Fruit fly (Drosophila melanogaster) whole organism, embryonic: ENCODE results near the gene Irc.

Experiments used
- Atf3 ChIP-seq: fragments of 200-800 bp; sonication (Bioruptor generic); optimal IDR thresholded peaks from 3 replicates; lab custom pipeline; 2016; ENCODE audit warnings: missing biosample characterization, missing genetic modification characterization
- Awh ChIP-seq: fragments of 200-800 bp; sonication (Bioruptor generic); IDR thresholded peaks from 2 replicates; pipeline ENCODE4, ENCODE4 v1.3.6; 2022; ENCODE audit warnings: missing biosample characterization, missing genetic modification characterization
- CG10267 ChIP-seq: fragments of 200-800 bp; sonication (Bioruptor generic); optimal IDR thresholded peaks from 2 replicates; lab custom pipeline; 2018; ENCODE audit warnings: missing biosample characterization, mild to moderate bottlenecking, missing genetic modification characterization, moderate library complexity
- CG11456 ChIP-seq: fragments of 200-800 bp; sonication (Bioruptor generic); IDR thresholded peaks from 3 replicates; pipeline ENCODE4 v1.3.6; 2022; ENCODE audit warnings: missing biosample characterization, missing genetic modification characterization
- CG11723 ChIP-seq: fragments of 200-800 bp; sonication (Bioruptor generic); optimal IDR thresholded peaks from 2 replicates; lab custom pipeline; 2017; ENCODE audit warnings: missing biosample characterization, mild to moderate bottlenecking, missing genetic modification characterization
- CG12071 ChIP-seq: fragments of 200-800 bp; sonication (Bioruptor generic); optimal IDR thresholded peaks from 3 replicates; lab custom pipeline; 2018; ENCODE audit warnings: missing biosample characterization, mild to moderate bottlenecking, missing genetic modification characterization
- CG12769 ChIP-seq: fragments of 200-800 bp; sonication (Bioruptor generic); optimal IDR thresholded peaks from 2 replicates; lab custom pipeline; 2019; ENCODE audit warnings: missing biosample characterization, mild to moderate bottlenecking, missing genetic modification characterization, moderate library complexity
- CG13287 ChIP-seq: fragments of 200-800 bp; sonication (Bioruptor generic); IDR thresholded peaks from 2 replicates; pipeline ENCODE4 v1.3.6; 2022; ENCODE audit warnings: missing biosample characterization, missing genetic modification characterization; ENCODE audit not compliant: partially characterized antibody
- CG13424 ChIP-seq: fragments of 200-800 bp; sonication (Bioruptor generic); optimal IDR thresholded peaks from 2 replicates; lab custom pipeline; 2019; ENCODE audit warnings: missing biosample characterization, mild to moderate bottlenecking, missing genetic modification characterization, moderate library complexity
- CG13624 ChIP-seq: fragments of 200-800 bp; sonication (Bioruptor generic); optimal IDR thresholded peaks from 2 replicates; lab custom pipeline; 2016; ENCODE audit warnings: missing biosample characterization, missing genetic modification characterization
- CG13775 ChIP-seq: fragments of 200-800 bp; sonication (Bioruptor generic); optimal IDR thresholded peaks from 3 replicates; lab custom pipeline; 2017; ENCODE audit warnings: missing biosample characterization, mild to moderate bottlenecking, missing genetic modification characterization
- CG15514 ChIP-seq: fragments of 200-800 bp; sonication (Bioruptor generic); optimal IDR thresholded peaks from 3 replicates; lab custom pipeline; 2017; ENCODE audit warnings: missing biosample characterization, missing genetic modification characterization, mild to moderate bottlenecking, moderate library complexity, missing genetic modification reagents
- CG17361 ChIP-seq: fragments of 200-800 bp; sonication (Bioruptor generic); IDR thresholded peaks from 3 replicates; pipeline ENCODE4 v1.3.6; 2022; ENCODE audit warnings: missing biosample characterization, missing genetic modification characterization
- CG30403 ChIP-seq: fragments of 200-800 bp; sonication (Bioruptor generic); optimal IDR thresholded peaks from 3 replicates; lab custom pipeline; 2016; ENCODE audit warnings: missing biosample characterization, missing genetic modification characterization
- CG33213 ChIP-seq: fragments of 200-800 bp; sonication (Bioruptor generic); optimal IDR thresholded peaks from 3 replicates; lab custom pipeline; 2016; ENCODE audit warnings: missing biosample characterization, missing genetic modification characterization
- CG7987 ChIP-seq: fragments of 200-800 bp; sonication (Bioruptor generic); optimal IDR thresholded peaks from 2 replicates; lab custom pipeline; 2018; ENCODE audit warnings: missing biosample characterization, mild to moderate bottlenecking, missing genetic modification characterization, moderate library complexity
- CG8924 ChIP-seq: fragments of 200-800 bp; optimal IDR thresholded peaks from 3 replicates; lab custom pipeline; 2019; ENCODE audit warnings: missing biosample characterization, mild to moderate bottlenecking, missing genetic modification characterization, moderate library complexity
- Fer2 ChIP-seq: fragments of 200-800 bp; sonication (Bioruptor generic); optimal IDR thresholded peaks from 2 replicates; lab custom pipeline; 2018; ENCODE audit warnings: missing biosample characterization, mild to moderate bottlenecking, missing genetic modification characterization, moderate library complexity
- Hsf ChIP-seq: fragments of 200-800 bp; sonication (Bioruptor generic); optimal IDR thresholded peaks from 3 replicates; lab custom pipeline; 2016; ENCODE audit warnings: missing biosample characterization, missing genetic modification characterization
- Kr ChIP-seq: fragments of 200-800 bp; sonication (Bioruptor generic); optimal IDR thresholded peaks from 2 replicates; lab custom pipeline; 2017; ENCODE audit warnings: missing biosample characterization, mild to moderate bottlenecking, missing genetic modification characterization
- Lhr ChIP-seq: fragments of 200-800 bp; sonication (Bioruptor generic); optimal IDR thresholded peaks from 3 replicates; lab custom pipeline; 2017; ENCODE audit warnings: mild to moderate bottlenecking, missing biosample characterization, missing genetic modification reagents, missing genetic modification characterization
- Mad ChIP-seq: fragments of 200-800 bp; sonication (Bioruptor generic); optimal IDR thresholded peaks from 2 replicates; lab custom pipeline; 2016; ENCODE audit warnings: missing biosample characterization, missing genetic modification characterization
- Opbp ChIP-seq: fragments of 200-800 bp; sonication (Bioruptor generic); IDR thresholded peaks from 3 replicates; pipeline ENCODE4 v1.3.6; 2022; ENCODE audit warnings: missing biosample characterization, missing genetic modification characterization; ENCODE audit not compliant: partially characterized antibody
- Stat92E ChIP-seq, 3 experiments: fragments of >200 bp in 2 of 3; fragments of 200-800 bp in 1 of 3; sonication (Bioruptor generic) in 1 of 3; optimal IDR thresholded peaks; 2 replicates each; lab custom pipeline; 2017 to 2019; ENCODE audit warnings: missing biosample characterization in 3 of 3, missing genetic modification characterization in 3 of 3, mild to moderate bottlenecking in 1 of 3, moderate library complexity in 1 of 3
- Xrp1 ChIP-seq: fragments of 200-800 bp; sonication (Bioruptor generic); IDR thresholded peaks from 2 replicates; pipeline ENCODE4 v1.3.6; 2022; ENCODE audit warnings: missing biosample characterization, missing genetic modification characterization
- ab ChIP-seq: fragments of 200-800 bp; sonication (Bioruptor generic); optimal IDR thresholded peaks from 2 replicates; lab custom pipeline; 2016; ENCODE audit warnings: missing biosample characterization, missing genetic modification characterization
- amos ChIP-seq: fragments of 200-800 bp; sonication (Bioruptor generic); IDR thresholded peaks from 2 replicates; pipeline ENCODE4 v1.3.6; 2022; ENCODE audit warnings: missing biosample characterization, missing genetic modification characterization; ENCODE audit not compliant: partially characterized antibody
- ase ChIP-seq: fragments of 200-800 bp; sonication (Bioruptor generic); IDR thresholded peaks from 3 replicates; pipeline ENCODE4 v1.3.6; 2022; ENCODE audit warnings: missing biosample characterization, missing genetic modification characterization
- cato ChIP-seq: fragments of 200-800 bp; sonication (Bioruptor generic); optimal IDR thresholded peaks from 2 replicates; lab custom pipeline; 2016; ENCODE audit warnings: missing biosample characterization, missing genetic modification characterization, borderline replicate concordance
- cwo ChIP-seq: fragments of 200-800 bp; sonication (Bioruptor generic); optimal IDR thresholded peaks from 3 replicates; lab custom pipeline; 2017; ENCODE audit warnings: missing biosample characterization, missing genetic modification characterization, mild to moderate bottlenecking, moderate library complexity, missing genetic modification reagents
- danr ChIP-seq: fragments of 200-800 bp; sonication (Bioruptor generic); IDR thresholded peaks from 2 replicates; pipeline ENCODE4 v1.3.6; 2022; ENCODE audit warnings: missing biosample characterization, missing genetic modification characterization
- ems ChIP-seq: fragments of 200-800 bp; sonication (Bioruptor generic); optimal IDR thresholded peaks from 3 replicates; lab custom pipeline; 2016; ENCODE audit warnings: missing biosample characterization, missing genetic modification characterization
- fd102C ChIP-seq: fragments of 200-800 bp; sonication (Bioruptor generic); optimal IDR thresholded peaks from 2 replicates; lab custom pipeline; 2018; ENCODE audit warnings: missing biosample characterization, mild to moderate bottlenecking, missing genetic modification characterization, moderate library complexity
- grau ChIP-seq: fragments of 200-800 bp; optimal IDR thresholded peaks from 3 replicates; lab custom pipeline; 2019; ENCODE audit warnings: missing biosample characterization, mild to moderate bottlenecking, missing genetic modification characterization, moderate library complexity
- gro ChIP-seq: fragments of 200-800 bp; sonication (Bioruptor generic); optimal IDR thresholded peaks from 2 replicates; lab custom pipeline; 2016; ENCODE audit warnings: missing biosample characterization, missing genetic modification characterization
- her ChIP-seq: fragments of 200-800 bp; sonication (Bioruptor generic); optimal IDR thresholded peaks from 2 replicates; lab custom pipeline; 2016; ENCODE audit warnings: missing biosample characterization, missing genetic modification characterization
- ind ChIP-seq: fragments of 200-800 bp; sonication (Bioruptor generic); optimal IDR thresholded peaks from 3 replicates; lab custom pipeline; 2016; ENCODE audit warnings: missing biosample characterization, missing genetic modification characterization
- inv ChIP-seq: fragments of 200-800 bp; sonication (Bioruptor generic); IDR thresholded peaks from 2 replicates; pipeline ENCODE4 v1.3.6; 2022; ENCODE audit warnings: missing biosample characterization, missing genetic modification characterization; ENCODE audit not compliant: partially characterized antibody
- jumu ChIP-seq: fragments of 200-800 bp; sonication (Bioruptor generic); optimal IDR thresholded peaks from 3 replicates; lab custom pipeline; 2016; ENCODE audit warnings: missing biosample characterization, missing genetic modification characterization
- onecut ChIP-seq: fragments of 200-800 bp; sonication (Bioruptor generic); IDR thresholded peaks from 2 replicates; pipeline ENCODE4 v1.3.6; 2022; ENCODE audit warnings: missing biosample characterization, missing genetic modification characterization
- rib ChIP-seq: fragments of 200-800 bp; sonication (Bioruptor generic); IDR thresholded peaks from 2 replicates; pipeline ENCODE4 v1.3.6; 2022; ENCODE audit warnings: missing biosample characterization, missing genetic modification characterization
- run ChIP-seq: fragments of 200-800 bp; sonication (Bioruptor generic); optimal IDR thresholded peaks from 3 replicates; lab custom pipeline; 2018; ENCODE audit warnings: missing biosample characterization, mild to moderate bottlenecking, missing genetic modification characterization
- salm ChIP-seq: fragments of 200-800 bp; sonication (Bioruptor generic); optimal IDR thresholded peaks from 2 replicates; lab custom pipeline; 2018; ENCODE audit warnings: missing biosample characterization, mild to moderate bottlenecking, missing genetic modification characterization
- sd ChIP-seq: fragments of 200-800 bp; sonication (Bioruptor generic); optimal IDR thresholded peaks from 3 replicates; lab custom pipeline; 2018; ENCODE audit warnings: missing biosample characterization, mild to moderate bottlenecking, missing genetic modification characterization, moderate library complexity
- slbo ChIP-seq: fragments of 200-800 bp; sonication (Bioruptor generic); IDR thresholded peaks from 2 replicates; pipeline ENCODE4 v1.3.6; 2022; ENCODE audit warnings: missing biosample characterization, missing genetic modification characterization
- slou ChIP-seq: fragments of 200-800 bp; sonication (Bioruptor generic); optimal IDR thresholded peaks from 3 replicates; lab custom pipeline; 2016; ENCODE audit warnings: missing biosample characterization, missing genetic modification characterization
- sug ChIP-seq: fragments of 200-800 bp; optimal IDR thresholded peaks from 2 replicates; lab custom pipeline; 2019; ENCODE audit warnings: missing biosample characterization, mild to moderate bottlenecking, missing genetic modification characterization, moderate library complexity
- zen ChIP-seq: fragments of 200-800 bp; sonication (Bioruptor generic); optimal IDR thresholded peaks from 3 replicates; lab custom pipeline; 2018; ENCODE audit warnings: missing biosample characterization, mild to moderate bottlenecking, missing genetic modification characterization, moderate library complexity

The Irc gene

DNA sequence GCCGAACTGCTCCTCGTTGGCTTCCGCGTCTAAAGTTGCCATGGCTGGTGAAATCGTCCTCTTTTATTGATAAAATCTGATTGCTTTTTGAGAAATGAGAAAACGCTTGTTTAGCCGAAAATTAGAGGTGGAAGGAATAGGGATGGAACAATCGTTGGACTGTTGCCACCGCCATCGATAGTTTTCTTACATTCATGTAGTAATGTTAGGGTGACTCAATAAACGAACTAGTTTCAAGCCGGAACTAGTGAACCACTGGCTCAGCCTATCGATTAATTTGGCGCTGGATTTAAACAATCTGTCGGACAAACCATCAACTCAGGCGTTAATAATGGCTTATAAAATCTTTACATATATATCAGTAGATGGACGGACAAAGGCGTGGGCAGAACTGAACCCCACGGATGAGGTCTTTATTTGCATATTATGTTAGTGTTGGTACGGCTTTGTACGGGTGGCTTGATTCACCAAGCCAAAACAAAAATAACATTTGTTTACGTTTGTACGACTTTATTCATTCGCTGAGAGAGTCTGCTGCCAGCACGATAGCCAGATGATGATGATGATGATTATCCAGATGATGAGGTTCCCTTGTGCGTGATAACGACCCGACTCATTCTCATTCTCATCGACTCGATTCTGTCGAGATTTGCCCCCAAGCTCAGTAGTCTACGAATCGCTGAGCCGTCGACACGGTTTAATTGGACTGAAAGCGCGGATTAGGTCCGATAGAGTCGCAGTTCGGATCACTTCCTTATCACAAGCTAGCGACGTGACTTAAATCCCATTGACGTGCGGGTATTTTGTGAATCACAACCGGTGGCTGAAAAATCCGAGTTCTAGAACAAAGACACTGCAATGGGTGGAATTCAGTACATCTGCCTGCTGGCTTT is at the start of gene Irc, which contains the start of gene Sf3a1 (continued):
- TF ChIP-seq rib (GFP tag; lab: Robert Waterston, UW): 0 out of 2 replicates have a peak, but pooled peaks have one; percentile 14
- no peak for TF ChIP-seq CG17361 (GFP tag; lab: Robert Waterston, UW)
- no peak for TF ChIP-seq danr
- TF ChIP-seq Opbp (GFP tag; lab: Robert Waterston, UW): peak; percentile 97
- TF ChIP-seq gro (GFP tag; lab: Kevin White, UChicago): peak; percentile 52
- TF ChIP-seq cato (GFP tag; lab: Kevin White, UChicago): no peak
- peak; percentile 6 for TF ChIP-seq CG13424 (tag; lab: Kevin White, UChicago)
- TF ChIP-seq grau (tag; lab: Kevin White, UChicago): peak; percentile 30
- 0 out of 3 replicates have a peak, but pooled peaks have one; percentile 17 for TF ChIP-seq CG11456 (GFP tag; lab: Robert Waterston, UW)
- TF ChIP-seq Awh: no peak
- no peak for TF ChIP-seq ab (GFP tag; lab: Kevin White, UChicago)
- no peak for TF ChIP-seq Fer2 (tag; lab: Kevin White, UChicago)
- peak; percentile 42 for TF ChIP-seq CG10267 (tag; lab: Kevin White, UChicago)
- TF ChIP-seq Xrp1 (GFP tag; lab: Robert Waterston, UW): no peak
- no peak for TF ChIP-seq CG11723 (GFP tag; lab: Kevin White, UChicago)
- no peak for TF ChIP-seq ind (GFP tag; lab: Kevin White, UChicago)
- peak; percentile 2 for TF ChIP-seq cwo (GFP tag; lab: Kevin White, UChicago)
- TF ChIP-seq CG33213: peak; percentile 62
- TF ChIP-seq CG12071 (GFP tag; lab: Kevin White, UChicago): no peak
- TF ChIP-seq Stat92E (GFP tag; optimal IDR thresholded peaks at IDR 0.05; lab: Kevin White, UChicago): peak in 1 of 3 experiments; percentile 68
- no peak for TF ChIP-seq Kr (GFP tag; lab: Kevin White, UChicago)
- peak; percentile 46 for TF ChIP-seq jumu (GFP tag; lab: Kevin White, UChicago)
- peak; percentile 50 for TF ChIP-seq sug (tag; lab: Kevin White, UChicago)
- peak; percentile 78 for TF ChIP-seq CG7987 (GFP tag; lab: Kevin White, UChicago)
- TF ChIP-seq CG8924 (tag; lab: Kevin White, UChicago): no peak
- no peak for TF ChIP-seq slou
- TF ChIP-seq run (tag; lab: Kevin White, UChicago): no peak
- TF ChIP-seq onecut (GFP tag; lab: Robert Waterston, UW): no peak
- peak; percentile 98 for TF ChIP-seq CG13287 (GFP tag; lab: Robert Waterston, UW)
- TF ChIP-seq Hsf (GFP tag; lab: Kevin White, UChicago): peak; percentile 49
- peak; percentile 65 for TF ChIP-seq CG12769
- TF ChIP-seq CG15514: peak; percentile 100
- TF ChIP-seq ase (GFP tag; lab: Robert Waterston, UW): no peak
- TF ChIP-seq Atf3: no peak
- peak; percentile 72 for TF ChIP-seq Lhr (GFP tag; lab: Kevin White, UChicago)
- no peak for TF ChIP-seq sd (tag; lab: Kevin White, UChicago)
- TF ChIP-seq fd102C (GFP tag; lab: Kevin White, UChicago): no peak
- peak; percentile 73 for TF ChIP-seq her (GFP tag; lab: Kevin White, UChicago)
- peak; percentile 47 for TF ChIP-seq CG30403 (GFP tag; lab: Kevin White, UChicago)
- peak; percentile 94 for TF ChIP-seq inv (GFP tag; lab: Robert Waterston, UW)
- peak; percentile 98 for TF ChIP-seq amos (GFP tag; lab: Robert Waterston, UW)
- TF ChIP-seq CG13624 (GFP tag; lab: Kevin White, UChicago): peak; percentile 41
- TF ChIP-seq ems (GFP tag; lab: Kevin White, UChicago): peak; percentile 49
- no peak for TF ChIP-seq zen (tag; lab: Kevin White, UChicago)
- no peak for TF ChIP-seq salm
- peak; percentile 20 for TF ChIP-seq Mad (GFP tag; lab: Kevin White, UChicago)
- peak; percentile 58; the same call in 1 of the 2 replicates for TF ChIP-seq slbo (GFP tag; lab: Robert Waterston, UW)
- TF ChIP-seq CG13775 (GFP tag; lab: Kevin White, UChicago): no peak
